5 fruit fly cellular contexts compared by ENCODE assay signal in genomic region chr3R:7000693-7001187, dm6.
A peak's percentile ranks its signal among the peaks of the same experiment; 100 is the strongest.
TF ChIP-seq lines count a peak whose summit lies in the region.

No protein-coding gene starts in this region.

- TF ChIP-seq CTCF in whole organism, embryonic (GFP tag; optimal IDR thresholded peaks at IDR 0.05; lab: Kevin White, UChicago) = no peak

TF ChIP-seq in whole organism, 6 proteins besides CTCF, POLR2A, EP300 and RAD21:
- TF ChIP-seq Dll (optimal IDR thresholded peaks at IDR 0.05; lab: Kevin White, UChicago) (peak; percentile 39), psq (optimal IDR thresholded peaks at IDR 0.05; lab: Kevin White, UChicago) (no peak), CG8478 (optimal IDR thresholded peaks at IDR 0.05; lab: Kevin White, UChicago) (peak; percentile 91)

TF ChIP-seq in whole organism, embryonic, 481 proteins besides CTCF, POLR2A, EP300 and RAD21 (continues in another document):
- TF ChIP-seq slbo (GFP tag; IDR thresholded peaks at IDR 0.05; lab: Robert Waterston, UW) = no peak
- peak; percentile 25 for TF ChIP-seq sens (GFP tag; lab: Kevin White, UChicago)
- TF ChIP-seq C15 (GFP tag; IDR thresholded peaks at IDR 0.05; lab: Robert Waterston, UW) = no peak
- TF ChIP-seq dysf (GFP tag; IDR thresholded peaks at IDR 0.05; lab: Robert Waterston, UW) = no peak
- TF ChIP-seq CG30020 (tag; optimal IDR thresholded peaks at IDR 0.05; lab: Kevin White, UChicago) = no peak
- TF ChIP-seq CG10959 (GFP tag; IDR thresholded peaks at IDR 0.05; lab: Robert Waterston, UW) = no peak
- no peak for TF ChIP-seq CG15073 (GFP tag; optimal IDR thresholded peaks at IDR 0.05; lab: Kevin White, UChicago)
- no peak for TF ChIP-seq mld (GFP tag; IDR thresholded peaks at IDR 0.05; lab: Robert Waterston, UW; ENCODE audit: partially characterized antibody)
- no peak for TF ChIP-seq Med (GFP tag; lab: Kevin White, UChicago)
- no peak for TF ChIP-seq Xbp1 (GFP tag; optimal IDR thresholded peaks at IDR 0.05; lab: Kevin White, UChicago)
- TF ChIP-seq pho (GFP tag; optimal IDR thresholded peaks at IDR 0.05; lab: Kevin White, UChicago) = peak; percentile 41
- peak; percentile 86 for TF ChIP-seq sd (tag; optimal IDR thresholded peaks at IDR 0.05; lab: Kevin White, UChicago)
- peak in 1 of 2 experiments; percentile 86 for TF ChIP-seq insv (GFP tag; optimal IDR thresholded peaks at IDR 0.05; lab: Kevin White, UChicago)
- TF ChIP-seq fd64A (GFP tag; optimal IDR thresholded peaks at IDR 0.05; lab: Kevin White, UChicago) = no peak
- TF ChIP-seq Scr (GFP tag; IDR thresholded peaks at IDR 0.05; lab: Robert Waterston, UW; ENCODE audit: partially characterized antibody) = no peak; the same call in 1 of the 2 replicates
- no peak for TF ChIP-seq CG12391 (tag; optimal IDR thresholded peaks at IDR 0.05; lab: Kevin White, UChicago)
- TF ChIP-seq CG5953 (GFP tag; IDR thresholded peaks at IDR 0.05; lab: Robert Waterston, UW) = no peak
- no peak for TF ChIP-seq CG3995 (GFP tag; optimal IDR thresholded peaks at IDR 0.05; lab: Kevin White, UChicago)
- TF ChIP-seq CG12744 (GFP tag; optimal IDR thresholded peaks at IDR 0.05; lab: Kevin White, UChicago) = no peak
- TF ChIP-seq CG34376 (GFP tag; optimal IDR thresholded peaks at IDR 0.05; lab: Kevin White, UChicago) = no peak
- TF ChIP-seq vnd (GFP tag; IDR thresholded peaks at IDR 0.05; lab: Robert Waterston, UW; ENCODE audit: partially characterized antibody) = no peak
- TF ChIP-seq chinmo (GFP tag; IDR thresholded peaks at IDR 0.05; lab: Robert Waterston, UW; ENCODE audit: partially characterized antibody) = peak; percentile 95

TF ChIP-seq in whole organism, prepupa, 60 proteins besides CTCF, POLR2A, EP300 and RAD21 (continues in another document):
- TF ChIP-seq spab (GFP tag; optimal IDR thresholded peaks at IDR 0.05; lab: Kevin White, UChicago) (no peak), vri (GFP tag; optimal IDR thresholded peaks at IDR 0.05; lab: Kevin White, UChicago) (no peak), Hr4 (GFP tag; optimal IDR thresholded peaks at IDR 0.05; lab: Kevin White, UChicago) (no peak), CG4318 (GFP tag; optimal IDR thresholded peaks at IDR 0.05; lab: Kevin White, UChicago) (no peak), OdsH (GFP tag; optimal IDR thresholded peaks at IDR 0.05; lab: Kevin White, UChicago) (no peak), svp (GFP tag; lab: Kevin White, UChicago) (peak; percentile 33), lz (GFP tag; optimal IDR thresholded peaks at IDR 0.05; lab: Kevin White, UChicago) (no peak), CG10669 (GFP tag; optimal IDR thresholded peaks at IDR 0.05; lab: Kevin White, UChicago) (no peak), CG1621 (tag; optimal IDR thresholded peaks at IDR 0.05; lab: Kevin White, UChicago) (no peak), CG8319 (GFP tag; optimal IDR thresholded peaks at IDR 0.05; lab: Kevin White, UChicago) (no peak), Sox15 (GFP tag; optimal IDR thresholded peaks at IDR 0.05; lab: Kevin White, UChicago) (no peak), Eip75B (GFP tag; optimal IDR thresholded peaks at IDR 0.05; lab: Kevin White, UChicago) (no peak), Eip78C (GFP tag; lab: Kevin White, UChicago) (peak; percentile 14), CG6854 (GFP tag; optimal IDR thresholded peaks at IDR 0.05; lab: Kevin White, UChicago) (no peak), CG16779 (tag; optimal IDR thresholded peaks at IDR 0.05; lab: Kevin White, UChicago) (no peak), Lpt (GFP tag; optimal IDR thresholded peaks at IDR 0.05; lab: Kevin White, UChicago) (no peak), CG7368 (GFP tag; optimal IDR thresholded peaks at IDR 0.05; lab: Kevin White, UChicago) (no peak), Ets96B (tag; optimal IDR thresholded peaks at IDR 0.05; lab: Kevin White, UChicago) (no peak), salr (GFP tag; optimal IDR thresholded peaks at IDR 0.05; lab: Kevin White, UChicago) (no peak), cyc (GFP tag; optimal IDR thresholded peaks at IDR 0.05; lab: Kevin White, UChicago) (no peak), Sox14 (GFP tag; optimal IDR thresholded peaks at IDR 0.05; lab: Kevin White, UChicago) (peak; percentile 25), CG34406 (GFP tag; optimal IDR thresholded peaks at IDR 0.05; lab: Kevin White, UChicago) (no peak), CG6163 (GFP tag; IDR thresholded peaks at IDR 0.05; lab: Robert Waterston, UW) (peak; percentile 59; the same call in 2 of the 3 replicates), CG11762 (GFP tag; optimal IDR thresholded peaks at IDR 0.05; lab: Kevin White, UChicago; ENCODE audit: insufficient read depth) (no peak), CG31627 (GFP tag; optimal IDR thresholded peaks at IDR 0.05; lab: Kevin White, UChicago) (no peak)

TF ChIP-seq in whole organism, pupa, 21 proteins besides CTCF, POLR2A, EP300 and RAD21:
- TF ChIP-seq CG10348 (GFP tag; IDR thresholded peaks at IDR 0.05; lab: Robert Waterston, UW) = no peak
- peak; percentile 32 for TF ChIP-seq CG13204 (GFP tag; optimal IDR thresholded peaks at IDR 0.05; lab: Kevin White, UChicago)

TF ChIP-seq in whole organism, wandering third instar larva, 38 proteins besides CTCF, POLR2A, EP300 and RAD21:
- TF ChIP-seq dsf (GFP tag; optimal IDR thresholded peaks at IDR 0.05; lab: Kevin White, UChicago; ENCODE audit: borderline replicate concordance) (no peak), Rel (GFP tag; optimal IDR thresholded peaks at IDR 0.05; lab: Kevin White, UChicago) (peak; percentile 35), Rel (tag; optimal IDR thresholded peaks at IDR 0.05; lab: Kevin White, UChicago) (no peak), Dif (GFP tag; optimal IDR thresholded peaks at IDR 0.05; lab: Kevin White, UChicago; ENCODE audit: partially characterized antibody) (peak; percentile 56), Jra (GFP tag; optimal IDR thresholded peaks at IDR 0.05; lab: Kevin White, UChicago) (peak; percentile 35), Vsx2 (GFP tag; optimal IDR thresholded peaks at IDR 0.05; lab: Kevin White, UChicago; ENCODE audit: partially characterized antibody) (peak; percentile 36), Abd-B (GFP tag; optimal IDR thresholded peaks at IDR 0.05; lab: Kevin White, UChicago) (no peak), dl (GFP tag; optimal IDR thresholded peaks at IDR 0.05; lab: Kevin White, UChicago; ENCODE audit: insufficient read depth in 1 of 2, partially characterized antibody in 2 of 2) (peak in 1 of 2 experiments; percentile 48), tai (GFP tag; optimal IDR thresholded peaks at IDR 0.05; lab: Kevin White, UChicago) (no peak), Mio (GFP tag; optimal IDR thresholded peaks at IDR 0.05; lab: Kevin White, UChicago) (no peak)
